Fruit fly (Drosophila melanogaster) S2 (cell line): ENCODE measurements around the gene CG34043.

Experiments
- CG8478 ChIP-seq: fragments of >200 bp; optimal IDR thresholded peaks from 2 replicates; lab custom pipeline; 2018
- CTCF ChIP-seq, 2 experiments: fragments of >200 bp; optimal IDR thresholded peaks; 2 replicates each; lab custom pipeline; 2018

Gene CG34043

DNA sequence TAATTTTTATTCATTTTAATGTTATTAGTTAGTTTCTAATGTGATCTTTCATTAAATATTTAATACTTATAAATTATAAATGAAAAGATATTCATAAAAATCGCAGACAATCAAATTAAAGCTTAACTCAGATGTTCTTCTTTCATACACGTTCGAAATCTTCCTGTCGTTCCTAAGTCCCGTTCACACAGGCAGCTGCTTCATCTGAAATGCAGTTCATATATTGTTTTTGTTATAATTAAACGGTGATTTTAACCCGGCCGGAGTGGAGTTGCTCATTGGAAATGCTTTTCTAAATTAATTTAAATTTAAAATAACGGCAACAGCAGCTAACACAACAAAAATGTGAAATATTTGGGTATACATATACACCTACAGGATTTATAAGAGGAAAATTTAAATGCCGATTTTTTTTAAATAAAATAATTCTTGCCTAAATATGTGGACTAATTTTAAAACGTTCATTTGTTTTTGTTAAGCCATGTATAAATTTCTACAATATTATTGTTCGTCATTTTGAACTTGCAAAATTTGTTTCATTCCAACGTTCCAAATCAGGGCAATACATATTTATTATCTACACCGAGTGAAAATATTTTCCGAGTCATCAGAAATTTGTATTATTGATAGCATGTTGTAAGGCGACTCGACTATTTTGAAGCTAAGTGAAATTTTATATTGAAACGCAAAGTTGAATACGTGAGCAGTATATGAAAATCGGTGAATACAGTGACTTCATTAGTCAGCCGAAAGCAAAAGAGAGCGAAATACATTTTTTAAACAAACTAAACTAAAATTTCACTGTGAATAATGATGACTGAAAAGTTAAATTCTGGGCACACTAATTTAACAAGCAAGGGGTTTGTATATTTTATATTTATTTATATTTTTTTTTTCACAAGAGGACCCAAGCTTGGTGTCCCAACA is 41.7 kb downstream of the CG34043 start, which contains the start of gene me31B:
Gene me31B, plus strand, starts transcription at position 616 of the 927 bp plus-strand sequence.
- TF ChIP-seq CTCF (optimal IDR thresholded peaks at IDR 0.05; lab: Kevin White, UChicago): no peak
- TF ChIP-seq CG8478 (lab: Kevin White, UChicago): no peak

dm6 chr2L:10237725-10238446 is 42.8 kb downstream of the CG34043 start, which contains the start of gene mthl15:
mthl15 (minus strand) TSS chr2L:10238317.
- TF ChIP-seq CG8478 (lab: Kevin White, UChicago): no peak
- no peak for TF ChIP-seq CTCF (optimal IDR thresholded peaks at IDR 0.05; lab: Kevin White, UChicago)

- TF ChIP-seq CTCF (optimal IDR thresholded peaks at IDR 0.05; lab: Kevin White, UChicago) (no peak), CG8478 (lab: Kevin White, UChicago) (no peak)
These were observed 47.8 kb downstream of the CG34043 start for dm6 chr2L:10232827-10233226.

DNA sequence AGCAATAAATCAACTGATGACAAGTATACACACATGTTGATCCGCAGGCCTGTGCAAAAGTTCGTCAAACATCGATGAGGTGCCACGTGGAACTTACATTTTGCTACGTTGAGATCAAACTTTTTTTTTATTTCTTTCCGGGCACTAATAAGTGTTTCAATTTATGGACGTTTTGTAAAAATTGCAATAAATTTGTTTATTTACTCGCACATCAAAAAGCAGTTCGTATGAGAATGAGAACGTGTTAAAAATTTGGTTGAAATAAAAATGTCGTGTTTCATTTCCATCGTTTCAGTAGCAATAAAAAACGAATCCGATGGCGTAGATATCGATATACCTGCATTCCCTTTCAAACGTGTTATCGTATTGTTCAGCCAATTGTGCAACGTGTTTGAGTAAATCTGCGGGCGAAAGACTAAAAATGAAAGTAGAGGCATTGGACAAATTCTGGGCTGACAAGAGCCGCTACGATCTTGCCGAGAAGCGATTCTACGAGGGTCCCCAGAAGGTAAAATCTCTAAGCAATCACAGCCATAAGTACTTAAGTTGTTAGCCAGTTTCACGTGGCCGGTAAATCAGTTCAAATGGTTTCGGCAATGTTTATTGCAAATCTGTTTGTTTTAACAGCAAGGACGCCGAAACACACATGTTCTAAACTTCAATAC is 48.4 kb downstream of the CG34043 start, which contains the start of gene eEF1delta:
Gene eEF1delta, plus strand, starts transcription at position 356 of the 665 bp plus-strand sequence.
- TF ChIP-seq CG8478 (lab: Kevin White, UChicago): no peak
- no peak for TF ChIP-seq CTCF (optimal IDR thresholded peaks at IDR 0.05; lab: Kevin White, UChicago)

DNA sequence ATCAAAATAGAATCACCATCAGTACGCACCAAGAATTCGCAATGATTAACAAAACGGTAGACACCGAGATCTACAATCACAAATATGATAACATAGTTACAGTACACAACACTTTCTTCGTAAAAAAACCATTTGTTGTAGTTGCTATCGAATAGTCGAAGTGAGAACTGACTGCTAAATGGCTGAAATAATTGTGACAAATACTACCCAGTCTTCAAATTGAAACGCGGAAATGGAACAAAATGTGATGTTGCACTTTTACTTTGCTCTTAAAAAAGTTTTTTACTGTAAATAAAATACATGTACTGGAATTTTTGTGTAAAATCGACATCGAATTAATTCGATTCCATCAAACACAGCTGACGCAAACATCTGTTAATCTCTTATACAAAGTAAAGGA is 49.2 kb downstream of the CG34043 start, which contains the start of gene ova:
Gene ova, minus strand, starts transcription at position 183 of the 400 bp plus-strand sequence.
- TF ChIP-seq CTCF (optimal IDR thresholded peaks at IDR 0.05; lab: Kevin White, UChicago): no peak
- TF ChIP-seq CG8478 (lab: Kevin White, UChicago): no peak

- TF ChIP-seq CTCF (optimal IDR thresholded peaks at IDR 0.05; lab: Kevin White, UChicago) (no peak), CG8478 (lab: Kevin White, UChicago) (no peak)
These were observed 49.6 kb downstream of the CG34043 start for dm6 chr2L:10231092-10231494.

DNA sequence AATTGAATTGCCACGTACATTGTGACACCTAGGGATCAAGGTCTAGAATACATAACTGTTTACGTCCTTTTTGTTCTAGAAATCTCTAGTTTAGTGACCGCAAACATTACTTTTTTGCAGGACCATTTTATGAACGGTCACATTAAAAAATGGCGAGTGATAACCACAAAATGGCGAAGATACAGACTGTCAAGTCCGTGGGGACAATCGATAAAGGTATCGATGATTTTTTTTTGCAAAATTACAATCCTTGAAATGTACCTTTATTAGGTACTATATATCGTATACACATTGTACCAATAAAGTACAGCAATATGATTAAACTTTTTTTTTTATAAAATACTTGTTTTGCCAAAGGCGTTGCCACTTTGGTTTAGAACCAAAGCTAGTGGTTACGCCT is 50.2 kb downstream of the CG34043 start:
- no peak for TF ChIP-seq CTCF (optimal IDR thresholded peaks at IDR 0.05; lab: Kevin White, UChicago)
- no peak for TF ChIP-seq CG8478 (lab: Kevin White, UChicago)
